Worm (Caenorhabditis elegans): ENCODE data around the gene srz-61.

srz-61 gene

DNA sequence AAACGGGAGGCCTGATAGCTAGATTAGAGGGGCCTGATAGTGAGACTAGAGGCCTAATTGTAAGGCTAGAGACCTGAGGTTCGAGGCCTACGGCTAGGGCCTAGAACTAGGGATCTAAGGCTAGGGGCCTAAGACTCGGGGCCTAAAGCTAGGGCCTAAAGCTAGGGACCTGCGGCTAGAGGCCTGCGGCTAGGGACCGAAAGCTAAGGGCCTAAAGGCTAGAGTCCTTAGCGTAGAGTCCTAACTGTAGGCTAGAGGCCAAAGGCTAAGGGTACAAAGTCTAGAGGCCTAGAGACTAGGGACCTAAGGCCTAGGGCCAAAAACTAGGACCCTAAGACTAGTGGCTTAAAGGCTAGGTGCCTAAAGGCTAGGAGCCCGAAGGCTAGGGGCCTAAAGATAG lies 12.2 kb downstream of the srz-61 start:
- no peak for TF ChIP-seq pqm-1 (tag; optimal IDR thresholded peaks at IDR 0.05)
- peak; percentile 62 for TF ChIP-seq elt-4 (tag; optimal IDR thresholded peaks at IDR 0.05)

DNA sequence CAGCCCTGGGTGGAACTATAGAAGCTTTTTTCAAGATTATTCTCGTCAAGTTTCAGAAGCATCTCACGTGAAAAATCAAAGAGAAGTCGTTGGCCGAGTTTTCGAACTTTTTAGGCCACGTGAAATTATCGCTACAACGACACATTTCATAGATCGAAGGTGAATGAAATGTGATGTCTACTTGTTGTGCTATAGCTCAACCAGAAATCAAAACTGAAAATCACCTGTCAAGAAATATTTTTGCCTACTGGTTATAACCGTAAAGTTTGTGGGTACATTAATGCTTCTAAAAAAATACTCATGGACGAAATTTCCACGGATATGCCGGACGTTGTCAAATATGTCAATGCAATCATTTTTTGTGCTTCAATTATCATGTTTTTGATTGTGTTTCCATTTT lies 14.1 kb downstream of the srz-61 start, which contains the start of gene srz-38:
Gene srz-38 (plus strand): TSS at position 301 of the 400 bp plus-strand sequence.
- TF ChIP-seq ceh-18 (tag; optimal IDR thresholded peaks at IDR 0.05) = no peak
- TF ChIP-seq ceh-22 (tag; optimal IDR thresholded peaks at IDR 0.05) = no peak
- TF ChIP-seq ceh-9 (tag; optimal IDR thresholded peaks at IDR 0.05) = no peak
- TF ChIP-seq ceh-14 (tag; optimal IDR thresholded peaks at IDR 0.05) = no peak
- TF ChIP-seq sox-2 (GFP tag; IDR thresholded peaks at IDR 0.05) = no peak
- no peak for TF ChIP-seq K02D7.2 (tag; optimal IDR thresholded peaks at IDR 0.05)
- TF ChIP-seq fkh-6 (tag; optimal IDR thresholded peaks at IDR 0.05) = no peak
- TF ChIP-seq fkh-10 (GFP tag; optimal IDR thresholded peaks at IDR 0.05) = no peak
- no peak for TF ChIP-seq zip-5 (tag; optimal IDR thresholded peaks at IDR 0.05)
- TF ChIP-seq tbx-2 (tag; optimal IDR thresholded peaks at IDR 0.05) = no peak
- TF ChIP-seq hlh-6 (tag; optimal IDR thresholded peaks at IDR 0.05) = no peak
- no peak for TF ChIP-seq ceh-34 (tag; optimal IDR thresholded peaks at IDR 0.05)
- no peak for TF ChIP-seq npax-4 (tag; optimal IDR thresholded peaks at IDR 0.05)
- TF ChIP-seq ztf-16 (tag; optimal IDR thresholded peaks at IDR 0.05) = no peak
- no peak for TF ChIP-seq unc-42 (tag; optimal IDR thresholded peaks at IDR 0.05)
- TF ChIP-seq ref-2 (tag; optimal IDR thresholded peaks at IDR 0.05) = no peak
- TF ChIP-seq lim-6 (tag; optimal IDR thresholded peaks at IDR 0.05) = no peak
- no peak for TF ChIP-seq hlh-13 (GFP tag; optimal IDR thresholded peaks at IDR 0.05)
- TF ChIP-seq mec-3 (tag; optimal IDR thresholded peaks at IDR 0.05; ENCODE audit: borderline replicate concordance) = no peak
- no peak for TF ChIP-seq ama-1 (optimal IDR thresholded peaks at IDR 0.05)

DNA sequence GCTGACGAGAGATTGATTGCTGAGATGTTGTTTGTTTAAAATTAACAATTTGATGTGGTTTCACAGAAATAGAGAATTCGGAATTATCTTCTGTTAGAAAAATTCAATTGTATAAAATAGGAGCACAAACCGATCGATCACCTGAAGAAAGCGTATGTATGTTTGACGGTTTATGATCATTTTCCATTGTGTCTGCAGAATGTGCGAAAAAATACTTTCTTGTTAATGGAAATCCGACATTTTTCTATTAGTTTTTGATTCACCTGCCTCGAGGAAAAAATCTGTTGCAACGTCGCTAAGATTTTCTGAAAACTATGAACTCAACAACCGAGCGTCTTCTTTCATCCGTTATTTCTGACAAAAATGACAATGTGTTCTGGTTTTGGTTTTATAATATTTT lies 15.8 kb downstream of the srz-61 start, which contains the start of gene C35D6.13:
Gene C35D6.13 (plus strand): TSS at position 301 of the 400 bp plus-strand sequence.
- TF ChIP-seq T23F11.4 (GFP tag; optimal IDR thresholded peaks at IDR 0.05) = no peak
- no peak for TF ChIP-seq ceh-22 (tag; optimal IDR thresholded peaks at IDR 0.05)
- no peak for TF ChIP-seq madf-2 (tag; optimal IDR thresholded peaks at IDR 0.05)
- no peak for TF ChIP-seq pat-9 (tag; optimal IDR thresholded peaks at IDR 0.05)
- TF ChIP-seq ceh-31 (tag; optimal IDR thresholded peaks at IDR 0.05) = no peak
- TF ChIP-seq lim-6 (tag; optimal IDR thresholded peaks at IDR 0.05) = no peak
- TF ChIP-seq ceh-19 (GFP tag; optimal IDR thresholded peaks at IDR 0.05) = no peak
- TF ChIP-seq nhr-232 (tag; optimal IDR thresholded peaks at IDR 0.05) = no peak
- TF ChIP-seq pha-2 (tag; optimal IDR thresholded peaks at IDR 0.05) = no peak

DNA sequence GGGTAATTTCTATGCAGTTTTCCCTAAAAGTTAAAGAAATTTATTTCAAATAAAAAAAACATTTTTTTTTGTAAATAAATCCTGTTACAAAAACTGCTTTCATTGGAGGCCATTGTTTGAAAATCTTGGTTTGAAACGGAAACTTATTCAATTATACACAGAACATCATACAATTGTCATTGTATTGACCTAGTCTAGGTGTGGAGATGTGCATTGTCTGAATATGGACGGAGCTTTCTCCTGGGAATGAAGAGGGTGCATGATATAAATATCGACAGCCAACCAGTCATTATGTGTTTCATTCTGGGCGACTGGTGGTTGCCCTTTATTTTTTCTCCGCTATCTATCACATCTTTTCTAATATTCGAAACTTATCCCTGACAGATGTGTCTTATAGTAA lies 25.5 kb downstream of the srz-61 start, which contains the start of gene C35D6.3:
Gene C35D6.3 (plus strand): TSS at position 301 of the 400 bp plus-strand sequence.
- TF ChIP-seq dve-1 (tag; optimal IDR thresholded peaks at IDR 0.05) = no peak
- no peak for TF ChIP-seq ceh-31 (tag; optimal IDR thresholded peaks at IDR 0.05)

DNA sequence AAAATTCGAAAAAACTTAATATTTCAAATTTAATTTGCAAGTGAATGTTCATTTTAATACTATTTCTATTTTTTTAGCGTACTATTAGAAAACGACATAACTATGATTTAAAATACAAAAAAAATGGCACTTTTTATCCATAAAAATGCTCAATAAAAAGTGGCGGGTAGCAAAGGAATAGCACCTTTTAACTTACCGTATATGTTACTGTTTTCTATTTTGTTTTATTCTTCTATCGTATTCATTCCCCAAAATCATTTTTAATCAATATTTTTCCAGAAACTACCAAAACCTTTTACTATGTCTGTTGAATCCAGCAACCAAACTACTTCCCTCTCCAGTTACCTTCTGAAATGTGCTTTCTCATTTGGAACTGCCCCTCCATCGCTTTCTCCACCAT lies 29.7 kb downstream of the srz-61 start, which contains the start of gene C35D6.4:
Gene C35D6.4 (plus strand): TSS at position 301 of the 400 bp plus-strand sequence.
- TF ChIP-seq tbx-2 (tag; optimal IDR thresholded peaks at IDR 0.05) = no peak
- TF ChIP-seq pqm-1 (tag; optimal IDR thresholded peaks at IDR 0.05) = no peak
- no peak for TF ChIP-seq madf-2 (tag; optimal IDR thresholded peaks at IDR 0.05)
- no peak for TF ChIP-seq K02D7.2 (tag; optimal IDR thresholded peaks at IDR 0.05)
- TF ChIP-seq ceh-34 (tag; optimal IDR thresholded peaks at IDR 0.05) = no peak
- TF ChIP-seq ceh-2 (tag; optimal IDR thresholded peaks at IDR 0.05) = no peak
- TF ChIP-seq ceh-19 (GFP tag; optimal IDR thresholded peaks at IDR 0.05) = no peak
- TF ChIP-seq C38D4.7 (GFP tag; optimal IDR thresholded peaks at IDR 0.05) = no peak
- no peak for TF ChIP-seq hlh-8 (tag; optimal IDR thresholded peaks at IDR 0.05)

DNA sequence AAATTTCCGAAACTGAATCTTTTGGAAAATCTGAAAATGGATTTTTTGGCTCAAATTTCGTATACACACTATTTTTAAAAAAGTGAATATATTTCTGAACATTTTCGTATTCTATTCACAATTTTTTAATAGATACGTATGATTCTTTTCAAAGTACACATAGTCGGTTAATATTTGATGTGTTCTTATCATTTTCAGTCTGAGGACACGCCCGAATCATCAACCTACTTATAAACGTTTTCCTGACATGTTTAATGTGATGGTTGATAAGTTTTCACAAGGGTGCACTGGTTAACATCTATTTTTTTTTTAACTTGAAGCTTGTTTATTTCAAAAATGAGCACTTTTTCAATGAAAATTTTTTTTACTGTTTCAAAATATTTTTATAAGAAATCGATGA lies 43.6 kb downstream of the srz-61 start:
- TF ChIP-seq che-1 (tag; optimal IDR thresholded peaks at IDR 0.05) (no peak), tbx-7 (tag; optimal IDR thresholded peaks at IDR 0.05) (no peak), T23F11.4 (GFP tag; optimal IDR thresholded peaks at IDR 0.05) (no peak), rnt-1 (tag; optimal IDR thresholded peaks at IDR 0.05) (no peak)

Data from whole organism, late embryonic.